Fruit fly (Drosophila melanogaster): ENCODE measurements around the gene CG17734.

Gene CG17734

DNA sequence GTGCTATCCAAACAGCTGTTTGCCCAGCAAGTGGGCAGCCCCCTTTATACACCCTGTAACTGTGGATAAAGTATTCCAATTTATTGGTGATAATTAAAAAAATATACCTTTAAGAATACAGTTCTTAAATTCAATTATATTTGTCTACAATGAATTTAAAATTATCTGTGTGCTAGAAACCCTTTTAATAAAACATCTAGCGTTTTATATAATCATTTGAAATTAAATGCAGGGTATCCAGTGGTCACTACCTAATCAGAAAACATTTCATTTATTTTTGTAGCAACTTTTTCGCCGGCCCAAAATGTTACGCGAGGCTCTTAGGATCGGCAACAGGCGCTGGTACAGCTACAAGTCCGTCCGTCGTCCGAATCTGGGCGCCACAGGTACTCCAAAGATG lies 17.3 kb downstream of the CG17734 start, which contains the start of gene CG17726 (continued):
- TF ChIP-seq cad (GFP tag; optimal IDR thresholded peaks at IDR 0.05) (no peak), CG10979 (tag; optimal IDR thresholded peaks at IDR 0.05) (peak; percentile 97), Elba2 (GFP tag; optimal IDR thresholded peaks at IDR 0.05) (peak; percentile 88), gfzf (GFP tag; optimal IDR thresholded peaks at IDR 0.05) (peak; percentile 20), cas (GFP tag; IDR thresholded peaks at IDR 0.05) (peak; percentile 96), ab (GFP tag; optimal IDR thresholded peaks at IDR 0.05) (peak; percentile 27), en (GFP tag; optimal IDR thresholded peaks at IDR 0.05) (peak; percentile 68), CG1603 (tag; optimal IDR thresholded peaks at IDR 0.05) (peak; percentile 91), Trl (optimal IDR thresholded peaks at IDR 0.05) (no peak), Trl (GFP tag; optimal IDR thresholded peaks at IDR 0.05) (peak; percentile 88), Rx (GFP tag; IDR thresholded peaks at IDR 0.05) (peak; percentile 95), tup (GFP tag; optimal IDR thresholded peaks at IDR 0.05) (peak; percentile 89), CG12299 (tag; optimal IDR thresholded peaks at IDR 0.05) (peak; percentile 98), Abd-B (GFP tag; optimal IDR thresholded peaks at IDR 0.05) (peak; percentile 94), Poxn (GFP tag; IDR thresholded peaks at IDR 0.05) (peak; percentile 90), slbo (GFP tag; IDR thresholded peaks at IDR 0.05) (peak; percentile 98), CG15269 (tag; optimal IDR thresholded peaks at IDR 0.05) (peak; percentile 98), Xbp1 (GFP tag; optimal IDR thresholded peaks at IDR 0.05) (peak; percentile 98), CG16779 (GFP tag; IDR thresholded peaks at IDR 0.05) (peak; percentile 90), CG6689 (GFP tag; IDR thresholded peaks at IDR 0.05) (peak; percentile 99), knrl (GFP tag; IDR thresholded peaks at IDR 0.05; ENCODE audit: partially characterized antibody) (0 out of 3 replicates have a peak, but pooled peaks have one; percentile 30), bowl (GFP tag; IDR thresholded peaks at IDR 0.05) (peak; percentile 96), row (GFP tag; IDR thresholded peaks at IDR 0.05) (peak; percentile 100), twi (tag; optimal IDR thresholded peaks at IDR 0.05) (peak; percentile 96), D (optimal IDR thresholded peaks at IDR 0.05) (no peak), D (GFP tag; optimal IDR thresholded peaks at IDR 0.05) (peak; percentile 89), insv (GFP tag; optimal IDR thresholded peaks at IDR 0.05) (peak in 1 of 2 experiments; percentile 60), C15 (GFP tag; IDR thresholded peaks at IDR 0.05) (peak; percentile 92), Sry-β (GFP tag; optimal IDR thresholded peaks at IDR 0.05) (peak; percentile 39), chif (GFP tag; optimal IDR thresholded peaks at IDR 0.05) (peak; percentile 86 to 94), fu2 (GFP tag; optimal IDR thresholded peaks at IDR 0.05) (peak; percentile 82), br (optimal IDR thresholded peaks at IDR 0.05) (no peak), CG8089 (GFP tag; optimal IDR thresholded peaks at IDR 0.05) (peak; percentile 79), caup (GFP tag; optimal IDR thresholded peaks at IDR 0.05; ENCODE audit: severe bottlenecking) (peak; percentile 90), Deaf1 (tag; optimal IDR thresholded peaks at IDR 0.05) (peak; percentile 85), jing (GFP tag; optimal IDR thresholded peaks at IDR 0.05) (peak; percentile 92), CG2129 (GFP tag; IDR thresholded peaks at IDR 0.05; ENCODE audit: partially characterized antibody) (no peak), pnt (GFP tag; optimal IDR thresholded peaks at IDR 0.05) (peak; percentile 86), pan (optimal IDR thresholded peaks at IDR 0.05) (peak in 1 of 2 experiments; percentile 73), pan (GFP tag; optimal IDR thresholded peaks at IDR 0.05 in 1 of 2, IDR thresholded peaks at IDR 0.05 in 1 of 2) (peak in 1 of 2 experiments; percentile 98), ems (GFP tag; optimal IDR thresholded peaks at IDR 0.05) (peak; percentile 87), CG17385 (GFP tag; optimal IDR thresholded peaks at IDR 0.05) (peak; percentile 96), CG14965 (GFP tag; optimal IDR thresholded peaks at IDR 0.05; ENCODE audit: borderline replicate concordance) (no peak), CG18262 (tag; optimal IDR thresholded peaks at IDR 0.05) (peak; percentile 98), jumu (GFP tag; optimal IDR thresholded peaks at IDR 0.05) (peak; percentile 79), CG10959 (GFP tag; IDR thresholded peaks at IDR 0.05) (peak; percentile 96), Atf6 (GFP tag; IDR thresholded peaks at IDR 0.05) (peak; percentile 99), ato (GFP tag; IDR thresholded peaks at IDR 0.05; ENCODE audit: partially characterized antibody) (no peak), Doc2 (GFP tag; IDR thresholded peaks at IDR 0.05) (peak; percentile 89), CG14050 (GFP tag; IDR thresholded peaks at IDR 0.05) (peak; percentile 98), fd3F (GFP tag; optimal IDR thresholded peaks at IDR 0.05) (peak; percentile 97), CG8944 (GFP tag; optimal IDR thresholded peaks at IDR 0.05) (peak; percentile 87)
